In genomic region chr3R:8187446-8188133, dm6 we compare ENCODE assay signal across 1 fruit fly cellular context.
TF ChIP-seq lines count a peak whose summit lies in the region.

No protein-coding gene starts in this region.

TF ChIP-seq in whole organism, embryonic, 481 proteins besides CTCF, POLR2A, EP300 and RAD21 (continued from another document):
- TF ChIP-seq zfh1 (GFP tag; IDR thresholded peaks at IDR 0.05; lab: Robert Waterston, UW) = peak; percentile 47; the same call in 2 of the 3 replicates
- TF ChIP-seq ems (GFP tag; optimal IDR thresholded peaks at IDR 0.05; lab: Kevin White, UChicago) = no peak
- TF ChIP-seq crol (GFP tag; IDR thresholded peaks at IDR 0.05; lab: Robert Waterston, UW) = peak; percentile 88
- TF ChIP-seq CG3726 (GFP tag; IDR thresholded peaks at IDR 0.05; lab: Robert Waterston, UW) = no peak
- TF ChIP-seq CG8924 (tag; optimal IDR thresholded peaks at IDR 0.05; lab: Kevin White, UChicago) = no peak
- peak; percentile 11 for TF ChIP-seq CG31365 (tag; optimal IDR thresholded peaks at IDR 0.05; lab: Kevin White, UChicago)
- TF ChIP-seq Trl (optimal IDR thresholded peaks at IDR 0.05; lab: Kevin White, UChicago) = peak in 1 of 2 experiments; percentile 35
- no peak for TF ChIP-seq Trl (GFP tag; optimal IDR thresholded peaks at IDR 0.05; lab: Kevin White, UChicago)
- TF ChIP-seq grn (GFP tag; optimal IDR thresholded peaks at IDR 0.05; lab: Kevin White, UChicago) = peak; percentile 99
- no peak for TF ChIP-seq CG2712 (tag; optimal IDR thresholded peaks at IDR 0.05; lab: Kevin White, UChicago)
- peak; percentile 73 for TF ChIP-seq Nf-YC (tag; optimal IDR thresholded peaks at IDR 0.05; lab: Kevin White, UChicago)
- TF ChIP-seq Sin3A (optimal IDR thresholded peaks at IDR 0.05; lab: Kevin White, UChicago) = no peak
- no peak for TF ChIP-seq Ssrp (tag; optimal IDR thresholded peaks at IDR 0.05; lab: Kevin White, UChicago)
- TF ChIP-seq pum (GFP tag; optimal IDR thresholded peaks at IDR 0.05; lab: Kevin White, UChicago) = no peak
- no peak for TF ChIP-seq Dip3 (GFP tag; optimal IDR thresholded peaks at IDR 0.05; lab: Kevin White, UChicago)
- no peak for TF ChIP-seq CG6654 (GFP tag; optimal IDR thresholded peaks at IDR 0.05; lab: Kevin White, UChicago)
- TF ChIP-seq Rx (GFP tag; IDR thresholded peaks at IDR 0.05; lab: Robert Waterston, UW) = 0 out of 2 replicates have a peak, but pooled peaks have one; percentile 20
- TF ChIP-seq tna (GFP tag; IDR thresholded peaks at IDR 0.05; lab: Robert Waterston, UW; ENCODE audit: partially characterized antibody) = no peak
- TF ChIP-seq Meics (GFP tag; optimal IDR thresholded peaks at IDR 0.05; lab: Kevin White, UChicago) = no peak
- no peak for TF ChIP-seq az2 (GFP tag; optimal IDR thresholded peaks at IDR 0.05; lab: Kevin White, UChicago)
- TF ChIP-seq cg (GFP tag; optimal IDR thresholded peaks at IDR 0.05; lab: Kevin White, UChicago) = no peak
- TF ChIP-seq Neu2 (GFP tag; optimal IDR thresholded peaks at IDR 0.05; lab: Kevin White, UChicago; ENCODE audit: borderline replicate concordance) = no peak
- TF ChIP-seq CG18011 (GFP tag; optimal IDR thresholded peaks at IDR 0.05; lab: Kevin White, UChicago) = no peak
- TF ChIP-seq btn (GFP tag; optimal IDR thresholded peaks at IDR 0.05; lab: Kevin White, UChicago) = no peak
- peak; percentile 18 for TF ChIP-seq pros (GFP tag; optimal IDR thresholded peaks at IDR 0.05; lab: Kevin White, UChicago)
- TF ChIP-seq Doc2 (GFP tag; IDR thresholded peaks at IDR 0.05; lab: Robert Waterston, UW) = no peak
- TF ChIP-seq CG10366 (GFP tag; IDR thresholded peaks at IDR 0.05; lab: Robert Waterston, UW) = no peak
- TF ChIP-seq aop (GFP tag; IDR thresholded peaks at IDR 0.05; lab: Robert Waterston, UW) = no peak
- TF ChIP-seq CG10321 (GFP tag; IDR thresholded peaks at IDR 0.05; lab: Robert Waterston, UW) = 0 out of 2 replicates have a peak, but pooled peaks have one; percentile 30
- no peak for TF ChIP-seq ERR (GFP tag; optimal IDR thresholded peaks at IDR 0.05; lab: Kevin White, UChicago)
- no peak for TF ChIP-seq CG30403 (GFP tag; optimal IDR thresholded peaks at IDR 0.05; lab: Kevin White, UChicago)
- TF ChIP-seq CG14710 (tag; optimal IDR thresholded peaks at IDR 0.05; lab: Kevin White, UChicago) = no peak
- peak; percentile 90 for TF ChIP-seq zf30C (GFP tag; optimal IDR thresholded peaks at IDR 0.05; lab: Kevin White, UChicago)
- no peak for TF ChIP-seq chinmo (GFP tag; IDR thresholded peaks at IDR 0.05; lab: Robert Waterston, UW; ENCODE audit: partially characterized antibody)
- TF ChIP-seq danr (GFP tag; IDR thresholded peaks at IDR 0.05; lab: Robert Waterston, UW) = no peak
- no peak for TF ChIP-seq Tbp (GFP tag; optimal IDR thresholded peaks at IDR 0.05; lab: Kevin White, UChicago)
- TF ChIP-seq prd (optimal IDR thresholded peaks at IDR 0.05; lab: Kevin White, UChicago) = no peak
- peak; percentile 61; the same call in 2 of the 3 replicates for TF ChIP-seq prd (GFP tag; IDR thresholded peaks at IDR 0.05; lab: Robert Waterston, UW)
- no peak for TF ChIP-seq esg (GFP tag; conservative IDR thresholded peaks at IDR 0.05; lab: Robert Waterston, UW)
- TF ChIP-seq NfI (GFP tag; optimal IDR thresholded peaks at IDR 0.05; lab: Kevin White, UChicago) = no peak
- TF ChIP-seq ftz-f1 (GFP tag; optimal IDR thresholded peaks at IDR 0.05; lab: Kevin White, UChicago) = no peak
TF ChIP-seq in whole organism, embryonic: peak in this region for 18.
